Worm (Caenorhabditis elegans): ENCODE measurements around the gene aat-3.

The aat-3 gene

DNA sequence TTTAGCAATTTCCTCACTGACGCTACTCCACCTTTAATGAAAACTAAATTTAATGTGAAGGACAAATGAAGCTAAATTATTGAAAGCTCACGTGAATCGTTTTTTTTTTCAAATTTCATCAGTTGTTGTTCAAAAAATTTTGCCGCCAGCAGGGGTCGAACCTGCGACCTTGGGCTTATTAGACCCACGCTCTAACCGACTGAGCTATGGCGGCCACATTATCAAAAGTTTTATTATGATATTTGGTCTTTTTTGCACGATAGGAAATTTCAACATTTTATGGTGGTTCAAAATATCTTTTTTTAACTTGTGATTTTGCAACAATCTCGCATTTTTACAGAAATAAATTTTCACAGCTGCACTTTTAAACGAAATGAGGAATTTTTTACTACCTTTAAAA, 26.0 kb upstream of the aat-3 start (continued):
- TF ChIP-seq madf-3 (GFP tag; IDR thresholded peaks at IDR 0.05) (no peak), hmg-20 (GFP tag; IDR thresholded peaks at IDR 0.05) (no peak), attf-3 (GFP tag; conservative IDR thresholded peaks at IDR 0.05) (no peak), tbx-9 (tag; optimal IDR thresholded peaks at IDR 0.05; ENCODE audit: borderline replicate concordance) (no peak), C06A6.2 (GFP tag; conservative IDR thresholded peaks at IDR 0.05) (no peak), lir-1 (GFP tag; conservative IDR thresholded peaks at IDR 0.05) (no peak), zfh-2 (GFP tag; conservative IDR thresholded peaks at IDR 0.05) (no peak)

DNA sequence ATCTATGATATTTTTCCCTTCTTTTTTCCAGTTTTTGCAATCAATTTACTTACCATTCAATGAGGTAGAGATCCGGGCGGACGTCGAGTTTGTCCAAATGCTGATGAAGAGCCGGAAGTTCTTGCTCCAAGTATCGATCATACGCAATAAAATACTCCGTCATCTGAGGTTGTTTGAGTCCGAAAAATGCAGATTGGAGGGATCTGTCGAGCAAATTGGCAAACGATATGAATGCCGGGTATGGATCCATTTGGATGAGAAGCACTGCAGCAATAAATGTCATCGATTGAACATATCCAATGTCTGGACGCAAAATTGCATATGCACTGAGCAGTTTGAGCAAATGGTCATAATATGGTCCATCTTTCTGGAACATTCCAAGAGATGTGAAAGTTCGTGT, 24.9 kb upstream of the aat-3 start:
- TF ChIP-seq egl-44 (GFP tag; IDR thresholded peaks at IDR 0.05) (no peak), ets-4 (GFP tag; optimal IDR thresholded peaks at IDR 0.05) (no peak), nfyb-1 (GFP tag; IDR thresholded peaks at IDR 0.05) (no peak), tbx-9 (tag; optimal IDR thresholded peaks at IDR 0.05; ENCODE audit: borderline replicate concordance) (no peak), let-607 (tag; optimal IDR thresholded peaks at IDR 0.05) (no peak), attf-5 (GFP tag; optimal IDR thresholded peaks at IDR 0.05) (no peak), ztf-6 (GFP tag; IDR thresholded peaks at IDR 0.05) (no peak), lsy-27 (tag; optimal IDR thresholded peaks at IDR 0.05; ENCODE audit: borderline replicate concordance, insufficient read depth) (no peak), madf-10 (tag; optimal IDR thresholded peaks at IDR 0.05) (no peak), C17E4.6 (GFP tag; IDR thresholded peaks at IDR 0.05) (no peak), unc-130 (GFP tag; optimal IDR thresholded peaks at IDR 0.05) (no peak), rec-8 (tag; optimal IDR thresholded peaks at IDR 0.05) (no peak), dpl-1 (GFP tag; optimal IDR thresholded peaks at IDR 0.05) (no peak), attf-6 (GFP tag; IDR thresholded peaks at IDR 0.05) (no peak)

DNA sequence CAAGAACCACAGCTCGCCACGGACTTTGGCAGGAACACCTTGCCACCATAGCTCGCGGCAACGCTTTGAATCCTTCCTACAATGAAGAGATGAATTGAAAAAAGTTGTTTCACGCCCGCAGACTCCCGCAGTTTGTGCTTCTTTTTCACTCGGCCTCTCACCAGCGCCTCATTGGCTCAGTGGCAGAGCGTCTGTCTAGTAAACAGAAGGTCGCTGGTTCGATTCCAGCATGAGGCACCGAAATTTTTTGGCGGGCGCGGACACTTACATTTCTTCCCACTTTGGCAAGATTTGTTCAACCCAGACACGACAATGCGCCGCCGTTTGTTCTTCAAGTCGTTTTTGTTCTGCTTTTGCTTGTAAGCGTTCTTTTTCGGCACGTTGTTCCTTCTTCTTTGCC, 24.2 kb upstream of the aat-3 start:
- TF ChIP-seq nhr-179 (tag; optimal IDR thresholded peaks at IDR 0.05) (peak; percentile 26), ceh-40 (GFP tag; IDR thresholded peaks at IDR 0.05) (0 out of 2 replicates have a peak, but pooled peaks have one; percentile 45), madf-10 (tag; optimal IDR thresholded peaks at IDR 0.05) (peak; percentile 53), lsl-1 (GFP tag; optimal IDR thresholded peaks at IDR 0.05) (no peak), F49E8.2 (tag; optimal IDR thresholded peaks at IDR 0.05; ENCODE audit: insufficient read depth) (no peak), Y67H2A.10 (GFP tag; conservative IDR thresholded peaks at IDR 0.05) (no peak), chd-7 (tag; optimal IDR thresholded peaks at IDR 0.05) (peak; percentile 17), repo-1 (tag; optimal IDR thresholded peaks at IDR 0.05) (peak; percentile 46), attf-6 (GFP tag; IDR thresholded peaks at IDR 0.05) (0 out of 2 replicates have a peak, but pooled peaks have one; percentile 26), mes-4 (tag; optimal IDR thresholded peaks at IDR 0.05) (peak; percentile 54), rec-8 (tag; optimal IDR thresholded peaks at IDR 0.05) (peak; percentile 30 to 67), B0261.1 (tag; optimal IDR thresholded peaks at IDR 0.05) (peak; percentile 89), egrh-3 (GFP tag; IDR thresholded peaks at IDR 0.05) (peak; percentile 58; the same call in 1 of the 2 replicates), die-1 (tag; optimal IDR thresholded peaks at IDR 0.05) (peak; percentile 74), pbrm-1 (GFP tag; IDR thresholded peaks at IDR 0.05) (0 out of 2 replicates have a peak, but pooled peaks have one; percentile 36), mxl-1 (tag; optimal IDR thresholded peaks at IDR 0.05) (peak; percentile 25), T26A5.8 (tag; optimal IDR thresholded peaks at IDR 0.05) (peak; percentile 39), lin-35 (GFP tag; optimal IDR thresholded peaks at IDR 0.05) (peak in 1 of 3 experiments; percentile 45), F23B12.7 (tag; optimal IDR thresholded peaks at IDR 0.05; ENCODE audit: insufficient read depth) (no peak), madf-6 (GFP tag; IDR thresholded peaks at IDR 0.05) (no peak; the same call in 1 of the 2 replicates), snpc-4 (GFP tag; optimal IDR thresholded peaks at IDR 0.05) (peak; percentile 58), snpc-4 (tag; optimal IDR thresholded peaks at IDR 0.05) (peak in 2 of 4 experiments; percentile 45 to 63), sea-2 (GFP tag; IDR thresholded peaks at IDR 0.05) (no peak), let-607 (tag; optimal IDR thresholded peaks at IDR 0.05) (peak in 1 of 2 experiments; percentile 47), ets-4 (GFP tag; optimal IDR thresholded peaks at IDR 0.05) (no peak), rpc-1 (optimal IDR thresholded peaks at IDR 0.05) (peak; percentile 77), rpc-1 (tag; optimal IDR thresholded peaks at IDR 0.05) (peak; percentile 82), nfyb-1 (GFP tag; IDR thresholded peaks at IDR 0.05) (peak; percentile 81), ama-1 (optimal IDR thresholded peaks at IDR 0.05) (no peak), ama-1 (GFP tag; optimal IDR thresholded peaks at IDR 0.05) (peak; percentile 3 to 26), hsf-1 (GFP tag; IDR thresholded peaks at IDR 0.05) (0 out of 2 replicates have a peak, but pooled peaks have one; percentile 30)
